Fruit fly (Drosophila melanogaster) whole organism, embryonic: ENCODE results near the gene Usp1.

Source experiments
- CG13624 ChIP-seq: fragments of 200-800 bp; sonication (Bioruptor generic); optimal IDR thresholded peaks from 2 replicates; lab custom pipeline; 2016; ENCODE audit warnings: missing biosample characterization, missing genetic modification characterization
- CG15601 ChIP-seq: fragments of 200-800 bp; sonication (Bioruptor generic); optimal IDR thresholded peaks from 3 replicates; lab custom pipeline; 2019; ENCODE audit warnings: missing biosample characterization, mild to moderate bottlenecking, missing genetic modification characterization, moderate library complexity
- CG1603 ChIP-seq: fragments of 200-800 bp; sonication (Bioruptor generic); optimal IDR thresholded peaks from 2 replicates; lab custom pipeline; 2019; ENCODE audit warnings: missing biosample characterization, mild to moderate bottlenecking, missing genetic modification characterization, moderate library complexity
- CG17829 ChIP-seq: fragments of 200-800 bp; optimal IDR thresholded peaks from 2 replicates; lab custom pipeline; 2019; ENCODE audit warnings: missing biosample characterization, mild to moderate bottlenecking, missing genetic modification characterization, moderate library complexity
- CG1832 ChIP-seq: fragments of 200-800 bp; sonication (Bioruptor generic); optimal IDR thresholded peaks from 2 replicates; lab custom pipeline; 2017; ENCODE audit warnings: missing biosample characterization, mild to moderate bottlenecking, missing genetic modification characterization, inconsistent platforms
- CG2116 ChIP-seq: fragments of 200-800 bp; sonication (Bioruptor generic); optimal IDR thresholded peaks from 3 replicates; lab custom pipeline; 2018; ENCODE audit warnings: missing biosample characterization, mild to moderate bottlenecking, missing genetic modification characterization
- CG31388 ChIP-seq: fragments of 200-800 bp; sonication (Bioruptor generic); optimal IDR thresholded peaks from 2 replicates; lab custom pipeline; 2016; ENCODE audit warnings: missing biosample characterization, missing genetic modification characterization
- CG4854 ChIP-seq: fragments of 200-800 bp; sonication (Bioruptor generic); optimal IDR thresholded peaks from 2 replicates; lab custom pipeline; 2016; ENCODE audit warnings: missing biosample characterization, missing genetic modification characterization, inconsistent platforms
- CG5245 ChIP-seq: fragments of 200-800 bp; sonication (Bioruptor generic); optimal IDR thresholded peaks from 3 replicates; lab custom pipeline; 2016; ENCODE audit warnings: missing biosample characterization, missing genetic modification characterization
- CG9215 ChIP-seq: fragments of 200-800 bp; sonication (Bioruptor generic); IDR thresholded peaks from 2 replicates; pipeline ENCODE4 v1.3.6; 2022; ENCODE audit warnings: missing biosample characterization, missing genetic modification characterization
- CTCF ChIP-seq: fragments of 200-800 bp; sonication (Bioruptor generic); optimal IDR thresholded peaks from 2 replicates; lab custom pipeline; 2017; ENCODE audit warnings: missing biosample characterization, mild to moderate bottlenecking, missing genetic modification characterization, moderate library complexity
- Dip3 ChIP-seq: fragments of 200-800 bp; sonication (Bioruptor generic); optimal IDR thresholded peaks from 3 replicates; lab custom pipeline; 2016; ENCODE audit warnings: missing biosample characterization, missing genetic modification characterization
- Doc3 ChIP-seq: fragments of 200-800 bp; sonication (Bioruptor generic); IDR thresholded peaks from 3 replicates; pipeline ENCODE4 v1.3.6; 2022; ENCODE audit warnings: missing biosample characterization, missing genetic modification characterization; ENCODE audit not compliant: partially characterized antibody
- Dref ChIP-seq: fragments of 200-800 bp; sonication (Bioruptor generic); IDR thresholded peaks from 2 replicates; pipeline ENCODE4 v1.3.6; 2022; ENCODE audit warnings: missing biosample characterization, missing genetic modification characterization
- GATAe ChIP-seq: fragments of 200-800 bp; sonication (Bioruptor generic); conservative IDR thresholded peaks from 2 replicates; pipeline ENCODE4 v1.3.6; 2022; ENCODE audit warnings: missing biosample characterization, missing genetic modification characterization
- HLH3B ChIP-seq: fragments of 200-800 bp; sonication (Bioruptor generic); IDR thresholded peaks from 2 replicates; pipeline ENCODE4 v1.3.6; 2022; ENCODE audit warnings: missing biosample characterization, missing genetic modification characterization
- Hr39 ChIP-seq: fragments of >200 bp; optimal IDR thresholded peaks from 2 replicates; lab custom pipeline; 2017
- NFAT ChIP-seq: fragments of 200-800 bp; sonication (Bioruptor generic); IDR thresholded peaks from 2 replicates; pipeline ENCODE4 v1.3.6; 2022; ENCODE audit warnings: missing biosample characterization, missing genetic modification characterization
- Nf-YA ChIP-seq: fragments of 200-800 bp; sonication (Bioruptor generic); IDR thresholded peaks from 2 replicates; pipeline ENCODE4 v1.3.6; 2022; ENCODE audit warnings: missing biosample characterization, missing genetic modification characterization
- NfI ChIP-seq: fragments of 200-800 bp; sonication (Bioruptor generic); optimal IDR thresholded peaks from 3 replicates; lab custom pipeline; 2018; ENCODE audit warnings: missing biosample characterization, mild to moderate bottlenecking, missing genetic modification characterization, moderate library complexity
- Oaz ChIP-seq: fragments of 200-800 bp; sonication (Bioruptor generic); IDR thresholded peaks from 2 replicates; pipeline ENCODE4 v1.3.6; 2022; ENCODE audit warnings: missing biosample characterization, missing genetic modification characterization
- Tbp ChIP-seq: fragments of >200 bp; optimal IDR thresholded peaks from 2 replicates; lab custom pipeline; 2018; ENCODE audit warnings: missing biosample characterization, missing genetic modification characterization
- Trl ChIP-seq, 3 experiments: fragments of >200 bp in 2 of 3; fragments of 200-800 bp in 1 of 3; sonication (Bioruptor generic) in 1 of 3; optimal IDR thresholded peaks; 2 replicates in 1 of 3; 3 replicates in 2 of 3; lab custom pipeline; 2016 to 2017; ENCODE audit warnings: missing biosample characterization in 1 of 3, missing genetic modification characterization in 1 of 3
- Vsx1 ChIP-seq: fragments of 200-800 bp; sonication (Bioruptor generic); optimal IDR thresholded peaks from 2 replicates; lab custom pipeline; 2017; ENCODE audit warnings: missing biosample characterization, mild to moderate bottlenecking, missing genetic modification characterization, missing genetic modification reagents
- aop ChIP-seq: fragments of 200-800 bp; sonication (Bioruptor generic); IDR thresholded peaks from 2 replicates; pipeline ENCODE4 v1.3.6; 2022; ENCODE audit warnings: missing biosample characterization, missing genetic modification characterization
- bcd ChIP-seq: fragments of 200-800 bp; sonication (Bioruptor generic); optimal IDR thresholded peaks from 2 replicates; lab custom pipeline; 2017; ENCODE audit warnings: missing biosample characterization, mild to moderate bottlenecking, missing genetic modification characterization
- cwo ChIP-seq: fragments of 200-800 bp; sonication (Bioruptor generic); optimal IDR thresholded peaks from 3 replicates; lab custom pipeline; 2017; ENCODE audit warnings: missing biosample characterization, missing genetic modification characterization, mild to moderate bottlenecking, moderate library complexity, missing genetic modification reagents
- dysf ChIP-seq: fragments of 200-800 bp; sonication (Bioruptor generic); IDR thresholded peaks from 3 replicates; pipeline ENCODE4 v1.3.6; 2022; ENCODE audit warnings: missing biosample characterization, missing genetic modification characterization
- fd3F ChIP-seq: fragments of 200-800 bp; sonication (Bioruptor generic); optimal IDR thresholded peaks from 2 replicates; lab custom pipeline; 2018; ENCODE audit warnings: missing biosample characterization, mild to moderate bottlenecking, missing genetic modification characterization, moderate library complexity
- fru ChIP-seq: fragments of >200 bp; optimal IDR thresholded peaks from 2 replicates; lab custom pipeline; 2017
- gem ChIP-seq: fragments of 200-800 bp; sonication (Bioruptor generic); optimal IDR thresholded peaks from 2 replicates; lab custom pipeline; 2019; ENCODE audit warnings: missing biosample characterization, mild to moderate bottlenecking, missing genetic modification characterization, moderate library complexity
- gfzf ChIP-seq: fragments of 200-800 bp; sonication (Bioruptor generic); optimal IDR thresholded peaks from 2 replicates; lab custom pipeline; 2016; ENCODE audit warnings: missing biosample characterization, mild to moderate bottlenecking, missing genetic modification characterization, moderate library complexity
- gro ChIP-seq: fragments of 200-800 bp; sonication (Bioruptor generic); optimal IDR thresholded peaks from 2 replicates; lab custom pipeline; 2016; ENCODE audit warnings: missing biosample characterization, missing genetic modification characterization
- hbn ChIP-seq: fragments of 200-800 bp; sonication (Bioruptor generic); IDR thresholded peaks from 2 replicates; pipeline ENCODE4 v1.3.6; 2022; ENCODE audit warnings: missing biosample characterization, missing genetic modification characterization; ENCODE audit not compliant: partially characterized antibody
- hth ChIP-seq: fragments of >200 bp; optimal IDR thresholded peaks from 2 replicates; lab custom pipeline; 2017; ENCODE audit warnings: inconsistent platforms
- inv ChIP-seq: fragments of 200-800 bp; sonication (Bioruptor generic); IDR thresholded peaks from 2 replicates; pipeline ENCODE4 v1.3.6; 2022; ENCODE audit warnings: missing biosample characterization, missing genetic modification characterization; ENCODE audit not compliant: partially characterized antibody
- jing ChIP-seq: fragments of 200-800 bp; sonication (Bioruptor generic); optimal IDR thresholded peaks from 2 replicates; lab custom pipeline; 2018; ENCODE audit warnings: missing biosample characterization, mild to moderate bottlenecking, missing genetic modification characterization
- org-1 ChIP-seq: fragments of 200-800 bp; sonication (Bioruptor generic); optimal IDR thresholded peaks from 2 replicates; lab custom pipeline; 2017; ENCODE audit warnings: missing biosample characterization, missing genetic modification characterization
- otp ChIP-seq: fragments of 200-800 bp; sonication (Bioruptor generic); IDR thresholded peaks from 3 replicates; pipeline ENCODE4, ENCODE4 v1.3.6; 2022; ENCODE audit warnings: missing biosample characterization, missing genetic modification characterization
- pho ChIP-seq: fragments of 200-800 bp; sonication (Bioruptor generic); optimal IDR thresholded peaks from 2 replicates; lab custom pipeline; 2016; ENCODE audit warnings: missing biosample characterization, missing genetic modification characterization
- phol ChIP-seq: fragments of 200-800 bp; sonication (Bioruptor generic); optimal IDR thresholded peaks from 3 replicates; lab custom pipeline; 2018; ENCODE audit warnings: missing biosample characterization, mild to moderate bottlenecking, missing genetic modification characterization, moderate library complexity
- pzg ChIP-seq: fragments of 200-800 bp; sonication (Bioruptor generic); optimal IDR thresholded peaks from 3 replicates; lab custom pipeline; 2018; ENCODE audit warnings: missing biosample characterization, mild to moderate bottlenecking, missing genetic modification characterization, moderate library complexity
- schlank ChIP-seq: fragments of 200-800 bp; sonication (Bioruptor generic); optimal IDR thresholded peaks from 2 replicates; lab custom pipeline; 2018; ENCODE audit warnings: missing biosample characterization, mild to moderate bottlenecking, missing genetic modification characterization
- sens-2 ChIP-seq: fragments of 200-800 bp; sonication (Bioruptor generic); IDR thresholded peaks from 2 replicates; pipeline ENCODE4 v1.3.6; 2022; ENCODE audit warnings: missing biosample characterization, missing genetic modification characterization
- shn ChIP-seq: fragments of 200-800 bp; sonication (Bioruptor generic); optimal IDR thresholded peaks from 3 replicates; lab custom pipeline; 2016; ENCODE audit warnings: missing biosample characterization, missing genetic modification characterization
- sima ChIP-seq: fragments of 200-800 bp; sonication (Bioruptor generic); optimal IDR thresholded peaks from 2 replicates; lab custom pipeline; 2016; ENCODE audit warnings: missing biosample characterization, missing genetic modification characterization
- slou ChIP-seq: fragments of 200-800 bp; sonication (Bioruptor generic); optimal IDR thresholded peaks from 3 replicates; lab custom pipeline; 2016; ENCODE audit warnings: missing biosample characterization, missing genetic modification characterization
- sqz ChIP-seq: fragments of 200-800 bp; sonication (Bioruptor generic); optimal IDR thresholded peaks from 3 replicates; lab custom pipeline; 2018; ENCODE audit warnings: missing biosample characterization, mild to moderate bottlenecking, missing genetic modification characterization
- vvl ChIP-seq: fragments of 200-800 bp; sonication (Bioruptor generic); IDR thresholded peaks from 2 replicates; pipeline ENCODE4 v1.3.6; 2022; ENCODE audit warnings: missing biosample characterization, missing genetic modification characterization
- z ChIP-seq: fragments of 200-800 bp; sonication (Bioruptor generic); IDR thresholded peaks from 3 replicates; pipeline ENCODE4 v1.3.6; 2022; ENCODE audit warnings: missing biosample characterization, missing genetic modification characterization

Usp1 gene

DNA sequence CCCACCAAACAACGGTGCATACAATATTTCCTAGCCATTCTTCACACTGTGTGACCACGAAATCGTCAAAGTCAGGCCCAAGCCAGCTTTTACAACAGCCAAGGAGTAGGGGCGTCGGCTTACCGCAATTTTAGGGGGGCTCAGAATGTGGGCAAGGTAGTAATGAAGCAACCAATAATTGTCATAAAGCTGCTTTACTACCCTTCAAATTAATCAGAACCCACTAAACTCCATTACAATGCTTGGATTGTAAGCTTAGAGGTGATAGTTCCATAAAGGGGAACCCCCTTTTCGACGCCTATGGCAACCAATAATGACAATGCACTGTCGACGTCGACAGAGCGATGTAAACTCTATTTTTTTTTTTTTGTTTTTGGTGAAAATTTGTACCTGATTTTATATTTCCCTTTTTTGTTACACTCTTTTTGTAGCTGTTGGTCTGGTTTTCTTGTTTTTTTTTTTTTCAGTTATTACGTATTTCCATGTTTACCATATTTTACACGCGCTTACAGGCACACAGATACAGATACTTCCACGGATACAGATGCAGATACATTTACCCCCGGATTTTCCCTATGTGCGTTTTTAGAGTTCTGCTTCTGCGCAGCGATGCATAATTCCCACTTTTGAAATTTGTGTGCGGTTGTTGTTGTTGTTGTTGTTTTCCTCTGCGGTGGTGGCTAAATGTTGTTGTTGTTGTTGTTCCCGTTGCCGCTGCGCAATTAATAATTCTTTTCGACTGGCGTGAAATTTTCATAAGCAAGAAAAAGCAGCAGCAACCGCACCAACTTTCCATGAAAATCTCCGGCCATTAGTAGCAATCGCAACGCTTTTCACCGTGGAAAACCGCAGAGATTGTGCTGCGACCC, 24.1 kb upstream of the Usp1 start (continued):
- TF ChIP-seq Oaz (GFP tag; lab: Robert Waterston, UW) (peak; percentile 27; the same call in 1 of the 2 replicates), sqz (GFP tag; lab: Kevin White, UChicago) (peak; percentile 84), Trl (optimal IDR thresholded peaks at IDR 0.05; lab: Kevin White, UChicago) (no peak), Trl (GFP tag; optimal IDR thresholded peaks at IDR 0.05; lab: Kevin White, UChicago) (peak; percentile 74), GATAe (GFP tag; lab: Robert Waterston, UW) (no peak), slou (GFP tag; lab: Kevin White, UChicago) (no peak), otp (GFP tag; lab: Robert Waterston, UW) (peak; percentile 80), schlank (tag; lab: Kevin White, UChicago) (no peak), sima (no peak), CG2116 (peak; percentile 29), HLH3B (GFP tag; lab: Robert Waterston, UW) (peak; percentile 88), Doc3 (GFP tag; lab: Robert Waterston, UW) (no peak), Tbp (GFP tag; lab: Kevin White, UChicago) (no peak), gem (peak; percentile 87), Dref (GFP tag; lab: Robert Waterston, UW) (no peak), aop (GFP tag; lab: Robert Waterston, UW) (peak; percentile 56; the same call in 1 of the 2 replicates), CG5245 (GFP tag; lab: Kevin White, UChicago) (peak; percentile 73), Hr39 (lab: Kevin White, UChicago) (no peak), pho (GFP tag; lab: Kevin White, UChicago) (peak; percentile 9), CG13624 (GFP tag; lab: Kevin White, UChicago) (peak; percentile 19), z (GFP tag; lab: Robert Waterston, UW) (no peak), CG1832 (no peak), Vsx1 (peak; percentile 32), CG15601 (peak; percentile 79), CG4854 (peak; percentile 42), dysf (GFP tag; lab: Robert Waterston, UW) (peak; percentile 80), NFAT (GFP tag; lab: Robert Waterston, UW) (no peak), phol (peak; percentile 87), NfI (GFP tag; lab: Kevin White, UChicago) (peak; percentile 57), fd3F (peak; percentile 17), CG31388 (GFP tag; lab: Kevin White, UChicago) (peak; percentile 30), gro (GFP tag; lab: Kevin White, UChicago) (no peak), cwo (GFP tag; lab: Kevin White, UChicago) (peak; percentile 21), CG9215 (GFP tag; lab: Robert Waterston, UW) (peak; percentile 9; the same call in 1 of the 2 replicates), CG1603 (peak; percentile 92), fru (lab: Kevin White, UChicago) (no peak), Dip3 (GFP tag; lab: Kevin White, UChicago) (no peak), jing (peak; percentile 73), CG17829 (tag; lab: Kevin White, UChicago) (peak; percentile 83), sens-2 (GFP tag; lab: Robert Waterston, UW) (peak; percentile 68), hbn (GFP tag; lab: Robert Waterston, UW) (no peak), Nf-YA (GFP tag; lab: Robert Waterston, UW) (peak; percentile 71), org-1 (GFP tag; lab: Kevin White, UChicago) (peak; percentile 65), gfzf (no peak), shn (GFP tag; lab: Kevin White, UChicago) (peak; percentile 59), CTCF (GFP tag; lab: Kevin White, UChicago) (peak; percentile 37), pzg (no peak), hth (lab: Kevin White, UChicago) (no peak), inv (GFP tag; lab: Robert Waterston, UW) (no peak), vvl (peak; percentile 88), bcd (GFP tag; lab: Kevin White, UChicago) (peak; percentile 74)
